Fruit fly (Drosophila melanogaster) whole organism, adult: Measurements from ENCODE around the gene CG31867.

Experiments used
- CG7101 ChIP-seq: fragments of 200-800 bp; sonication (Bioruptor generic); optimal IDR thresholded peaks from 2 replicates; lab custom pipeline; 2018; ENCODE audit warnings: missing biosample characterization, mild to moderate bottlenecking, missing genetic modification characterization, moderate library complexity
- Crg-1 ChIP-seq: fragments of 200-800 bp; sonication (Bioruptor generic); optimal IDR thresholded peaks from 2 replicates; lab custom pipeline; 2016; ENCODE audit warnings: missing biosample characterization, missing genetic modification characterization
- kay ChIP-seq: fragments of 200-800 bp; sonication (Bioruptor generic); peaks from one replicate; lab custom pipeline; 2016; ENCODE audit warnings: missing biosample characterization, missing genetic modification characterization, borderline replicate concordance
- pad ChIP-seq: fragments of 200-800 bp; sonication (Bioruptor generic); optimal IDR thresholded peaks from 3 replicates; lab custom pipeline; 2017; ENCODE audit warnings: missing biosample characterization, missing genetic modification characterization, mild to moderate bottlenecking, moderate library complexity, missing genetic modification reagents
- toe ChIP-seq: fragments of 200-800 bp; sonication (Bioruptor generic); optimal IDR thresholded peaks from 2 replicates; lab custom pipeline; 2016; ENCODE audit warnings: missing biosample characterization, missing genetic modification characterization

DNA sequence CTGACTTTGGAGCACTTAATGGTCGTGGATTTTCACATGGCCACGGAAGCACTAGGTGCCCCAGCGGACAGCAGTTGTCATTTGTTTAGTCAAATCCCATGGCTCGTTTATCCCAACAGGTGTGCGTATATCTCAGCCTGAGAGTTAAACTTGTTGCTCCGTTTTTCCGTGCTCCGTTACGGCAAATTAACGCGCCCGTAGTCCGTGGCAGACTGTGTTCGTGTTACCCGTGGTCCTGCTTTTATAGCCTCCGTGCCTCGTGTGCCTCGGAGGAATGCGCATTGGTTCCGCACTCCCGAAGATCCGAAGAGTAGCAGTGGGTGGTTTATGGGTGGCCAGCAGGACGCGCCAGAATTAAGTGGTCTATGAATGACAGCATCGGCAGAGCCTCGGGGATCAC lies 3.8 kb upstream of the CG31867 start, which contains the start of gene Gyc32E:
- TF ChIP-seq kay (GFP tag; lab: Kevin White, UChicago) (no peak), Crg-1 (GFP tag; lab: Kevin White, UChicago) (no peak), toe (no peak), CG7101 (tag; lab: Kevin White, UChicago) (no peak), pad (GFP tag; lab: Kevin White, UChicago) (no peak)
